Worm (Caenorhabditis elegans) whole organism, L1 larva: ENCODE measurements around the gene subs-4.

Source experiments
- ama-1 ChIP-seq: fragments of 150-350 bp; optimal IDR thresholded peaks from 2 replicates; lab custom pipeline; 2014
- efl-1 ChIP-seq, 4 experiments: fragments of 150-350 bp; optimal IDR thresholded peaks in 3 of 4; peaks in 1 of 4; 1 replicate in 1 of 4; 2 replicates in 3 of 4; lab custom pipeline; 2014; ENCODE audit warnings: missing biosample characterization in 2 of 4, missing genetic modification characterization in 2 of 4, missing genetic modification reagents in 2 of 4
- lin-13 ChIP-seq: fragments of 150-350 bp; optimal IDR thresholded peaks from 2 replicates; lab custom pipeline; 2014; ENCODE audit warnings: missing biosample characterization, missing genetic modification reagents, missing genetic modification characterization
- mdl-1 ChIP-seq, 2 experiments: fragments of 150-350 bp; optimal IDR thresholded peaks; 2 replicates each; lab custom pipeline; 2014 to 2017; ENCODE audit warnings: missing biosample characterization in 2 of 2, missing genetic modification characterization in 2 of 2, inconsistent platforms in 1 of 2
- nhr-76 ChIP-seq: sonication (generic microtip); optimal IDR thresholded peaks from 2 replicates; lab custom pipeline; 2017; ENCODE audit warnings: missing biosample characterization, missing genetic modification characterization
- tlp-1 ChIP-seq: fragments of 150-350 bp; optimal IDR thresholded peaks from 2 replicates; lab custom pipeline; 2014; ENCODE audit warnings: missing biosample characterization, missing genetic modification characterization
- unc-130 ChIP-seq: fragments of 150-350 bp; optimal IDR thresholded peaks from 2 replicates; lab custom pipeline; 2017; ENCODE audit warnings: missing biosample characterization, missing genetic modification characterization, inconsistent platforms

DNA sequence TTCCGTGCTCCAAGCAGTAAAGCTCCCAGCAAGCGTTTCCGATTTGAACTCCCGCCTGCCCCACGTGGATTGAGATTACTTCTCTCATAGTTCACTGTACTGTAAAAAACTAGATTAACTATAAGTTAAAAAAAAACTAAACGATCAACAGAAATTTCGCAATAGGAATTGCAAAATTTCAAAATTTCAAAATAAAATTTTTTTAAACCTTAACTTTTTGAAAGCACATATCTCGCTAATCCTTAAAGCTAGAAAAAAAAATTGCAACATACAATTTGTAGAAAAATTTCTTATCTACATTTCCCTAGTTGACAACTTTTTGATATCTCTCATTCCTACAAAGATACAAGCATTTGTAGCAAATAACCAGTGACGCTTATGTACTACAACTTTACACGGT is 10.3 kb upstream of the subs-4 start, which contains the start of gene tba-7:
- no peak for TF ChIP-seq tlp-1 (tag; lab: Kevin White, UChicago)
- no peak for TF ChIP-seq ama-1 (lab: Kevin White, UChicago)
- no peak for TF ChIP-seq efl-1 (optimal IDR thresholded peaks at IDR 0.05; lab: Kevin White, UChicago)
- TF ChIP-seq efl-1 (GFP tag; optimal IDR thresholded peaks at IDR 0.05 in 1 of 2; lab: Kevin White, UChicago): no peak
- no peak for TF ChIP-seq mdl-1 (tag; optimal IDR thresholded peaks at IDR 0.05; lab: Kevin White, UChicago)
- no peak for TF ChIP-seq unc-130 (tag; lab: Kevin White, UChicago)
- no peak for TF ChIP-seq nhr-76 (tag; lab: Kevin White, UChicago)
- no peak for TF ChIP-seq lin-13 (GFP tag; lab: Kevin White, UChicago)
